Worm (Caenorhabditis elegans) whole organism, late embryonic: Measurements from ENCODE around the gene rcat-1.

Experiments used
- ceh-31 ChIP-seq: sonication (generic microtip); optimal IDR thresholded peaks from 2 replicates; lab custom pipeline; 2016; ENCODE audit warnings: missing genetic modification characterization, missing compliant biosample characterization
- hlh-15 ChIP-seq: sonication (generic microtip); optimal IDR thresholded peaks from 2 replicates; lab custom pipeline; 2016; ENCODE audit warnings: missing genetic modification characterization, missing compliant biosample characterization
- pha-4 ChIP-seq: fragments of 150-350 bp; optimal IDR thresholded peaks from 2 replicates; lab custom pipeline; 2018; ENCODE audit warnings: missing biosample characterization, missing genetic modification reagents, missing genetic modification characterization
- rnt-1 ChIP-seq: sonication (generic microtip); optimal IDR thresholded peaks from 2 replicates; lab custom pipeline; 2016; ENCODE audit warnings: missing genetic modification characterization, missing compliant biosample characterization

- TF ChIP-seq pha-4 (no peak), rnt-1 (tag; lab: Kevin White, UChicago) (no peak), hlh-15 (tag; lab: Kevin White, UChicago) (no peak), ceh-31 (tag; lab: Kevin White, UChicago) (no peak)
Measured at ce11 chrIV:291356-291755, 36.1 kb upstream of the rcat-1 start, which contains the start of gene T21D12.7.
